Worm (Caenorhabditis elegans) whole organism, L2 larva: ENCODE results near the gene gpch-1.

Experiments used
- C34F6.9 ChIP-seq: fragments of 150-350 bp; optimal IDR thresholded peaks from 2 replicates; lab custom pipeline; 2014; ENCODE audit warnings: missing biosample characterization, missing genetic modification characterization
- F13H6.1 ChIP-seq: sonication (generic microtip); optimal IDR thresholded peaks from 2 replicates; lab custom pipeline; 2016; ENCODE audit warnings: missing genetic modification characterization, missing compliant biosample characterization
- Y55F3AM.14 ChIP-seq: fragments of 200-800 bp; sonication (Bioruptor generic); optimal IDR thresholded peaks from 2 replicates; lab custom pipeline; 2018; ENCODE audit warnings: mild to moderate bottlenecking, missing genetic modification characterization, missing compliant biosample characterization
- ama-1 ChIP-seq: fragments of 150-350 bp; optimal IDR thresholded peaks from 2 replicates; lab custom pipeline; 2018; ENCODE audit warnings: inconsistent platforms
- ceh-16 ChIP-seq: fragments of 150-350 bp; optimal IDR thresholded peaks from 2 replicates; lab custom pipeline; 2014; ENCODE audit warnings: missing biosample characterization, missing genetic modification characterization
- ceh-82 ChIP-seq: fragments of 150-350 bp; optimal IDR thresholded peaks from 2 replicates; lab custom pipeline; 2014; ENCODE audit warnings: missing biosample characterization, missing genetic modification characterization
- crh-2 ChIP-seq: sonication (generic microtip); optimal IDR thresholded peaks from 2 replicates; lab custom pipeline; 2017; ENCODE audit warnings: missing biosample characterization, missing genetic modification characterization
- dmd-4 ChIP-seq: sonication (generic microtip); optimal IDR thresholded peaks from 2 replicates; lab custom pipeline; 2017; ENCODE audit warnings: missing biosample characterization, missing genetic modification characterization
- egl-27 ChIP-seq: sonication (generic microtip); optimal IDR thresholded peaks from 3 replicates; lab custom pipeline; 2017; ENCODE audit warnings: missing biosample characterization, missing genetic modification reagents, missing genetic modification characterization
- elt-3 ChIP-seq: sonication (generic microtip); optimal IDR thresholded peaks from 2 replicates; lab custom pipeline; 2017; ENCODE audit warnings: missing biosample characterization, missing genetic modification characterization
- fos-1 ChIP-seq: fragments of 150-350 bp; optimal IDR thresholded peaks from 2 replicates; lab custom pipeline; 2014; ENCODE audit warnings: missing biosample characterization, missing genetic modification characterization
- gmeb-1 ChIP-seq: fragments of 150-350 bp; optimal IDR thresholded peaks from 2 replicates; lab custom pipeline; 2014; ENCODE audit warnings: missing biosample characterization, missing genetic modification characterization
- lin-11 ChIP-seq: fragments of 150-350 bp; sonication (generic microtip); optimal IDR thresholded peaks from 2 replicates; lab custom pipeline; 2014; ENCODE audit warnings: missing biosample characterization, missing genetic modification characterization, inconsistent platforms, mixed read lengths
- lin-39 ChIP-seq: fragments of 150-350 bp; optimal IDR thresholded peaks from 2 replicates; lab custom pipeline; 2014; ENCODE audit warnings: missing biosample characterization, missing genetic modification reagents, missing genetic modification characterization
- lsy-2 ChIP-seq, 2 experiments: fragments of 150-350 bp in 1 of 2; sonication (generic microtip) in 1 of 2; optimal IDR thresholded peaks; 2 replicates each; lab custom pipeline; 2014 to 2017; ENCODE audit warnings: missing biosample characterization in 2 of 2, missing genetic modification characterization in 2 of 2
- mab-5 ChIP-seq: fragments of 150-350 bp; optimal IDR thresholded peaks from 2 replicates; lab custom pipeline; 2014; ENCODE audit warnings: missing biosample characterization, missing genetic modification characterization
- mdl-1 ChIP-seq, 2 experiments: fragments of 150-350 bp in 1 of 2; sonication (generic microtip) in 1 of 2; optimal IDR thresholded peaks; 2 replicates each; lab custom pipeline; 2017; ENCODE audit warnings: missing biosample characterization in 2 of 2, missing genetic modification characterization in 2 of 2
- nhr-10 ChIP-seq: sonication (generic microtip); optimal IDR thresholded peaks from 2 replicates; lab custom pipeline; 2017; ENCODE audit warnings: missing biosample characterization, missing genetic modification characterization
- nhr-11 ChIP-seq: fragments of 150-350 bp; optimal IDR thresholded peaks from 2 replicates; lab custom pipeline; 2014; ENCODE audit warnings: missing biosample characterization, missing genetic modification characterization
- nhr-12 ChIP-seq: fragments of 150-350 bp; optimal IDR thresholded peaks from 2 replicates; lab custom pipeline; 2014; ENCODE audit warnings: missing biosample characterization, missing genetic modification characterization
- nhr-21 ChIP-seq: fragments of 150-350 bp; optimal IDR thresholded peaks from 2 replicates; lab custom pipeline; 2014; ENCODE audit warnings: missing biosample characterization, missing genetic modification characterization
- nhr-23 ChIP-seq: fragments of 150-350 bp; optimal IDR thresholded peaks from 2 replicates; lab custom pipeline; 2014; ENCODE audit warnings: missing biosample characterization, missing genetic modification reagents, missing genetic modification characterization
- nhr-237 ChIP-seq: fragments of 150-350 bp; optimal IDR thresholded peaks from 2 replicates; lab custom pipeline; 2014; ENCODE audit warnings: missing biosample characterization, missing genetic modification characterization
- nhr-25 ChIP-seq: fragments of 150-350 bp; sonication (generic microtip); optimal IDR thresholded peaks from 3 replicates; lab custom pipeline; 2014; ENCODE audit warnings: missing biosample characterization, missing genetic modification characterization
- nhr-6 ChIP-seq: fragments of 150-350 bp; optimal IDR thresholded peaks from 2 replicates; lab custom pipeline; 2014; ENCODE audit warnings: missing biosample characterization, missing genetic modification characterization
- nhr-77 ChIP-seq: fragments of 150-350 bp; optimal IDR thresholded peaks from 2 replicates; lab custom pipeline; 2014; ENCODE audit warnings: missing biosample characterization, missing genetic modification characterization
- peb-1 ChIP-seq: fragments of 150-350 bp; optimal IDR thresholded peaks from 2 replicates; lab custom pipeline; 2014; ENCODE audit warnings: missing biosample characterization, missing genetic modification characterization
- sem-4 ChIP-seq: fragments of 150-350 bp; optimal IDR thresholded peaks from 2 replicates; lab custom pipeline; 2014; ENCODE audit warnings: missing biosample characterization, missing genetic modification reagents, missing genetic modification characterization
- skn-1 ChIP-seq: sonication (generic microtip); optimal IDR thresholded peaks from 2 replicates; lab custom pipeline; 2017; ENCODE audit warnings: missing biosample characterization, missing genetic modification characterization
- sma-9 ChIP-seq, 2 experiments: fragments of 150-350 bp in 1 of 2; sonication (generic microtip) in 1 of 2; optimal IDR thresholded peaks; 2 replicates each; lab custom pipeline; 2014 to 2016; ENCODE audit warnings: missing genetic modification characterization in 2 of 2, mild to moderate bottlenecking in 1 of 2, missing biosample characterization in 1 of 2, missing compliant biosample characterization in 1 of 2, missing genetic modification reagents in 1 of 2, moderate library complexity in 1 of 2
- unc-39 ChIP-seq: fragments of 150-350 bp; optimal IDR thresholded peaks from 2 replicates; lab custom pipeline; 2014; ENCODE audit warnings: missing biosample characterization, missing genetic modification characterization
- unc-55 ChIP-seq: fragments of 150-350 bp; sonication (generic microtip); optimal IDR thresholded peaks from 3 replicates; lab custom pipeline; 2014; ENCODE audit warnings: missing biosample characterization, missing genetic modification reagents, missing genetic modification characterization
- unc-62 ChIP-seq: fragments of 150-350 bp; optimal IDR thresholded peaks from 2 replicates; lab custom pipeline; 2014; ENCODE audit warnings: missing biosample characterization, missing genetic modification reagents, missing genetic modification characterization
- ztf-11 ChIP-seq: sonication (generic microtip); optimal IDR thresholded peaks from 2 replicates; lab custom pipeline; 2017; ENCODE audit warnings: missing biosample characterization, missing genetic modification characterization

The gpch-1 gene

ce11 chrIII:4453301-4453700 lies 45.0 kb downstream of the gpch-1 start:
- TF ChIP-seq nhr-12 (tag; lab: Kevin White, UChicago) = no peak
- TF ChIP-seq sem-4 = no peak
- TF ChIP-seq mdl-1 (tag; optimal IDR thresholded peaks at IDR 0.05; lab: Kevin White, UChicago) = no peak
- TF ChIP-seq nhr-237 (tag; lab: Kevin White, UChicago) = no peak
- no peak for TF ChIP-seq nhr-23 (tag; lab: Kevin White, UChicago)
- TF ChIP-seq nhr-25 (tag; lab: Kevin White, UChicago) = no peak
- TF ChIP-seq skn-1 (tag; lab: Kevin White, UChicago) = no peak
- TF ChIP-seq gmeb-1 (tag; lab: Kevin White, UChicago) = no peak
- TF ChIP-seq unc-55 (GFP tag; lab: Kevin White, UChicago) = no peak
- no peak for TF ChIP-seq peb-1 (tag; lab: Kevin White, UChicago)
- no peak for TF ChIP-seq ama-1 (lab: Kevin White, UChicago)
- TF ChIP-seq elt-3 (tag; lab: Kevin White, UChicago) = no peak
- TF ChIP-seq ztf-11 (tag; lab: Kevin White, UChicago) = no peak
- no peak for TF ChIP-seq mab-5 (tag; lab: Kevin White, UChicago)
- no peak for TF ChIP-seq nhr-77
- TF ChIP-seq fos-1 (tag; lab: Kevin White, UChicago) = no peak
- no peak for TF ChIP-seq nhr-11 (tag; lab: Kevin White, UChicago)
- TF ChIP-seq Y55F3AM.14 = no peak

DNA sequence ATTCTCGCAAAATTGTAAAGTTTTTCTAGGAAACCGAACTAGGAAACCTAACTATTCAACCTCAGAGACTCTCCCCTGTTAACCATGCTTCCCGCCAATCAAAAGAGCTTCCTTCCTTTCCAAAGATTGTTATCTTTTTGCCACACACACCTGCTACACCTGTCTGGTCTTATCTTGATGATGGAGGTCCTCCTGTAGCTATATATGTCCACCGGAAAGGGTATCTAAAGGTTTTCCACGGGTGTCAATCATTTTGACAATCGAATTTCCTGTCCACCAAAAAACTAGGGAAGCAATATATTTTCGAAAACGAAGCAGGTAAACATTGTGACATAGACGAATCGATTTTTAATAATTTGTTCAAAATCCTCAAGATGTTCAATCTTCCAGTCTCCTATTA lies 45.4 kb downstream of the gpch-1 start:
- TF ChIP-seq skn-1 (tag; lab: Kevin White, UChicago) (no peak), ceh-16 (peak; percentile 30), nhr-25 (tag; lab: Kevin White, UChicago) (peak; percentile 21)

ce11 chrIII:4454919-4455318 lies 46.6 kb downstream of the gpch-1 start:
- TF ChIP-seq nhr-11 (tag; lab: Kevin White, UChicago) = no peak
- TF ChIP-seq nhr-10 = no peak
- TF ChIP-seq nhr-77 = no peak
- TF ChIP-seq fos-1 (tag; lab: Kevin White, UChicago) = no peak
- no peak for TF ChIP-seq ceh-16
- TF ChIP-seq unc-39 = no peak
- no peak for TF ChIP-seq ceh-82 (tag; lab: Kevin White, UChicago)

DNA sequence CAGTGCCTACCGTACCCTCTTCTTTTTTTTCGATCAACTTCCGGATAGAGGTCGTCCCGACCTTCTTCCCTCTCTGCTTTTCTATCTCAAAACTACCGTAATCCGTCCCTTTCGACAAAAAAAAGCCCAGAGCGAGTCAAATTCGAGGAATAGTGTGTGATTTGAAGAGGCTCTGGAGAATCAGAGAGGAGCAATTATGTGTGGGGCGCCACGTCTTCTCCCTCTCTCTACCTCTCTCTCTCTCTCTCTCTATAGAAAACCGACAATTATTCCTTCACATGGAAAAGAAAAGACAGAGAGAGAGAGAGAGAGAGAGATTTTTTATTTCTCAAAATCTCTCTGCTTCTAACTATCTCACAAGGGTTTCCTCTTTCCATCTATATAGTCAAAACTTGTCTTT lies 48.2 kb downstream of the gpch-1 start:
- peak; percentile 19 for TF ChIP-seq C34F6.9
- no peak for TF ChIP-seq nhr-21
- peak; percentile 4 for TF ChIP-seq nhr-6 (tag; lab: Kevin White, UChicago)
- TF ChIP-seq crh-2 (tag; lab: Kevin White, UChicago) = peak; percentile 39
- no peak for TF ChIP-seq unc-62
- TF ChIP-seq sma-9 (GFP tag; optimal IDR thresholded peaks at IDR 0.05; lab: Kevin White, UChicago) = peak; percentile 2
- no peak for TF ChIP-seq sma-9 (tag; optimal IDR thresholded peaks at IDR 0.05; lab: Kevin White, UChicago)
- TF ChIP-seq nhr-25 (tag; lab: Kevin White, UChicago) = peak; percentile 79
- TF ChIP-seq lsy-2 (tag; optimal IDR thresholded peaks at IDR 0.05; lab: Kevin White, UChicago) = peak; percentile 29 to 83
- TF ChIP-seq ceh-16 = no peak
- peak; percentile 42 for TF ChIP-seq F13H6.1 (tag; lab: Kevin White, UChicago)

DNA sequence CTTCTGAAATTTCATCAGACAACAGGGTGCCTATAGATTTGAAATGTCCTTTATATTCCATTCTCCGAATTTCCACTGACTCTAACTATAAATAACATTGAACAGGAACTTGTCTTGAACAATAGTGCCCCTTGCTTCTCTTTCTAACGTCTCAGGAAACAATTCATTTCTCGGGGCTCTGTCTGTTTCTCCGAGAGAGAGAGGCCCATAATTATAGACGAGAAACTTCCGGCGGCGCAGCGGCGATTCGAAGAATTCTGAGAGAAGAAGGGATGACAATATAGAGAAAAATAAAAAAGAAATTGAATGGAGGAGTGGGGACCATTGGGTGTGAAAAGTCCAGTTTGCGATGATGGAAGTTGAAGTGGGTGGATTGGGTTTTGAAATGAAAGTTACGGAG lies 51.9 kb downstream of the gpch-1 start:
- no peak for TF ChIP-seq lin-11 (tag; lab: Kevin White, UChicago)
- TF ChIP-seq lin-39 = no peak
- TF ChIP-seq unc-39 = no peak
- no peak for TF ChIP-seq fos-1 (tag; lab: Kevin White, UChicago)
- TF ChIP-seq unc-55 (GFP tag; lab: Kevin White, UChicago) = no peak
- TF ChIP-seq egl-27 (tag; lab: Kevin White, UChicago) = no peak
- TF ChIP-seq lsy-2 (tag; optimal IDR thresholded peaks at IDR 0.05; lab: Kevin White, UChicago) = peak in 1 of 2 experiments; percentile 17
- TF ChIP-seq mab-5 (tag; lab: Kevin White, UChicago) = no peak
- TF ChIP-seq crh-2 (tag; lab: Kevin White, UChicago) = no peak
- no peak for TF ChIP-seq mdl-1 (tag; optimal IDR thresholded peaks at IDR 0.05; lab: Kevin White, UChicago)
- no peak for TF ChIP-seq peb-1 (tag; lab: Kevin White, UChicago)
- no peak for TF ChIP-seq dmd-4 (tag; lab: Kevin White, UChicago)
- no peak for TF ChIP-seq sem-4
- TF ChIP-seq ztf-11 (tag; lab: Kevin White, UChicago) = no peak
- peak; percentile 10 for TF ChIP-seq sma-9 (GFP tag; optimal IDR thresholded peaks at IDR 0.05; lab: Kevin White, UChicago)
- TF ChIP-seq sma-9 (tag; optimal IDR thresholded peaks at IDR 0.05; lab: Kevin White, UChicago) = no peak
- TF ChIP-seq skn-1 (tag; lab: Kevin White, UChicago) = no peak
- no peak for TF ChIP-seq ceh-16
